Worm (Caenorhabditis elegans) whole organism, L4 larva: ENCODE measurements around the gene ops-1.

ENCODE experiments used
- pqm-1 ChIP-seq: sonication (generic microtip); optimal IDR thresholded peaks from 2 replicates; lab custom pipeline; 2017; ENCODE audit warnings: missing biosample characterization, missing genetic modification characterization
- skn-1 ChIP-seq: fragments of 150-350 bp; optimal IDR thresholded peaks from 2 replicates; lab custom pipeline; 2014; ENCODE audit warnings: missing biosample characterization, missing genetic modification characterization

ce11 chrIV:6269346-6269745 is 14.8 kb downstream of the ops-1 start, which contains the start of gene srv-30:
- TF ChIP-seq pqm-1 (tag; lab: Kevin White, UChicago) (no peak), skn-1 (tag; lab: Kevin White, UChicago) (no peak)
